Worm (Caenorhabditis elegans): ENCODE data around the gene dcar-1.
"Not testable (repeated sequence)": the region's sequence is repeated elsewhere in the genome, so short reads cannot be mapped to it uniquely, and the experiment has no call there.

Gene dcar-1

DNA sequence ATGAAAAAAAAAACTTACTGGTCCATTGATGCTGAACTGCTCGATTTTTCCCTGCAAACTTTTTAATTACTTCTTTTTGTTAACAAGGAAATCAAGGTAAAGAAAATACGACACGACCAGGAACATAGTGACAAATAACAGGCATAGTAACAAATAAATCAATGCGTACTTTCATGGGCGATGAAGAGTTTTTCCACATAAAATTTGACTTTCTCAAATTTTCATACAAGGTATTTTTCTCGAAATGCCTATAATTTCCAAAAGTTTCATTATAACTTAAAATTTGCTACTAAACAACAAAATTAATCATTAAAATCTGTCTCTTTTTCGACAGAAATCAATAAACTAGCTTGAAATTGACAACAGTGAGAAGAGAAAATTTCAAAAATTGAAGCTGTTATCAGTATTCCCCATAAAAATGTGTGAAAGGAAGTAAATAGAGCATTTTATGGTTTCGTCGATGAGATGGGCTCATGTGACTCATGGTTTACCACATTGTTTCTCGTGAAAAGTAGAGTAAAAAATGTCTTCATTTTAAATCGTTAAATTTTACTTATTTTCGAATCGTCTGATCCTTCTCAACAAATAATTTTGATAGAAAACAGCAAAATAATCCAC is 13.3 kb upstream of the dcar-1 start, which contains the start of gene fbxa-156:
TSS of gene fbxa-156 (minus strand) at position 51 of the 618 bp plus-strand sequence.
- no peak for TF ChIP-seq drap-1 (GFP tag; optimal IDR thresholded peaks at IDR 0.05)

DNA sequence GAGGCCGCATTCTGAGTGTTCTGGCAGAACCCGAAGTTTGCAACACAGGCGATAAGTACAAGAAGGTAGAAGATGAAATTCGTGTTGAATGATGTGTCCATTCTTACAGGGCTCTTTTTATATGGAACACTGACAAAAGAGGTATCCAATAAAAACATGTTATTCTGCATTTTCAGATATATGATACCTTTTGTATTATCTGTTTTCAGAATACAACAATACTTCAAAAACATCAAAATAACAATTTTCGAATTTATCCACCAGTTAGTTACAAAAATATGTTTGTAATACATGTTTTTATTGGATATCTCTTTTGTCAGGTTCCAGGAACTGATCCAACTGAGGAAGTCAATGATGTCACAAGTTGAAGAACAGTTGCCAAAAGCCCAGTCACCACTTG is 12.5 kb upstream of the dcar-1 start, which contains the start of gene C06H5.13:
TSS of gene C06H5.13 (minus strand) at position 101 of the 400 bp plus-strand sequence.
- TF ChIP-seq hlh-1 (tag; optimal IDR thresholded peaks at IDR 0.05); mls-2 (tag; optimal IDR thresholded peaks at IDR 0.05); drap-1 (GFP tag; optimal IDR thresholded peaks at IDR 0.05): not testable (repeated sequence)

DNA sequence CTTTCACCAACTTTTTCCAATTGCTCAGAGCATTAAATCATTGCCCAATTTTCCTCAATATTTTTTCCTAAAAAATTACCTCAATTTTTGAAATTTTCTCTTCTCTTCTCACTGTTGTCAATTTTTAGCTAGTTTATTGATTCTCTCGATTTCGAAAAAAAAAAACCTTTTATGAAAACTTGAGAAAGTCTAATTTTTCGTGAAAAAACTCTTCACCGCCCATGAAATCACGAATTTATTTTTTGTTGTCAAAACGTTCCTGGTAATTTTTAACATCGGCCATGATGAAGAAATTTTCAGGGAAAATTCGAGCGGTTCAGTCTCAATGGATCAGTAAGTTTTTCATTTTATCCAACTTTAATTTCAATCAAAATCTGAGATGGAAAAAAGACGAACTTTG is 10.6 kb upstream of the dcar-1 start, which contains the start of gene fbxa-157:
TSS of gene fbxa-157 (plus strand) at position 301 of the 400 bp plus-strand sequence.
- TF ChIP-seq ceh-43 (GFP tag; optimal IDR thresholded peaks at IDR 0.05) = no peak

DNA sequence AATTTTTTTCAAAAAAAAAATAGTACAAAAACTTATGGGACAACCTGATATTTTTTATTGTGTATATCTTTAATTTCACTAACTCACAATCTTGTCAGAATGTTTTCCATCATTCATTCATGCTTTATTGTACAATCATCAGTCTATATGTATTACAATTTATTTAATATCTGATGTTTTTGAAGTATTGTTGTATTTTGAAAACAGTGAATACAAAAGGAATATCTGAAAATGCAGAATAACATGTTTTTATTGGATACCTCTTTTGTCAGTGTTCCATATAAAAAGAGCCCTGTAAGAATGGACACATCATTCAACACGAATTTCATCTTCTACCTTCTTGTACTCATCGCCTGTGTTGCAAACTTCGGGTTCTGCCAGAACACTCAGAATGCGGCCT is 6.3 kb upstream of the dcar-1 start, which contains the start of gene C06H5.14:
TSS of gene C06H5.14 (plus strand) at position 301 of the 400 bp plus-strand sequence.
- TF ChIP-seq unc-120 (tag; optimal IDR thresholded peaks at IDR 0.05; ENCODE audit: poor library complexity, severe bottlenecking); unc-62 (GFP tag; optimal IDR thresholded peaks at IDR 0.05); lsy-2 (tag; optimal IDR thresholded peaks at IDR 0.05): not testable (repeated sequence)

DNA sequence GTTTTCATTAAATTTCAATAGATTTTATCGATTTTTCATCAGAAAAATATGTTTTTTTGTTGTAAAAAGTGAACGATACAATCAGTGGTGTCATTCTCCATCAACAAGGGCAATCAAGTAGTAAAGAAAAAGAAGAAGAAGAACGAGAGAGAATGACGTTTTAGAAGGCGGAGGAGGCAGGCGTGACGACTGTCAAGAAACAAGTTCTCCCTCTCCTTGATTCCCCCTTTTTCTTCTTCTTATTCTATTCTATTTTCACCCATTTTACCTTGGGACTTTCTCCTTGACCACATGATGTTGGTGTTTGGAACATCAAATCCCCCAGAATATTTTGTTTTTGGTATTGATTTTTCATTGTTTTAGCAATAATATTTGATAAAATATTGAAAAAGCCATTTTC is 4.4 kb upstream of the dcar-1 start:
- TF ChIP-seq unc-120 (tag; optimal IDR thresholded peaks at IDR 0.05; ENCODE audit: poor library complexity, severe bottlenecking) = no peak
- TF ChIP-seq bed-3 (GFP tag; optimal IDR thresholded peaks at IDR 0.05) = no peak
- no peak for TF ChIP-seq unc-39 (tag; optimal IDR thresholded peaks at IDR 0.05)
- TF ChIP-seq ceh-39 (tag; optimal IDR thresholded peaks at IDR 0.05) = no peak
- no peak for TF ChIP-seq tbx-8 (GFP tag; optimal IDR thresholded peaks at IDR 0.05)
- TF ChIP-seq elt-1 (tag; optimal IDR thresholded peaks at IDR 0.05; ENCODE audit: borderline replicate concordance, insufficient read depth) = no peak
- TF ChIP-seq mls-2 (tag; optimal IDR thresholded peaks at IDR 0.05) = no peak
- no peak for TF ChIP-seq nhr-12 (tag; optimal IDR thresholded peaks at IDR 0.05)
- TF ChIP-seq ceh-83 (GFP tag; optimal IDR thresholded peaks at IDR 0.05) = no peak

DNA sequence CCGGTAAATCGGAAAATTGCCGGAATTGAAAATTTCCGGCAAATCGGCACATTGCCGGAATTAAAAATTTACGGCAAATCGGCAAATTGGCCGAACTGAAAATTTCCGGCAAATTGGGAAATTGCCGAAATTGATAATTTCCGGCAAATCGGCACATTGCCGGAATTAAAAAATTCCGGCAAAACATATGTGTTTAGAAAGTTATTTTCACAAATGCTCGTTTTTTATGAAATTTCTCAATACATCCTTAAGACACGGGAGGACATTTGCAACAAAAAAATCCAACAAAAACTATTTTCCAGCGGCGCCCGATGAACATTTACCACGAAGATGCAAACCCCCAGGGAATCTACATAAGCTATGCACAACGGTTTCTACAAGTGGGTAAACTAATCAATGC is 8.6 kb downstream of the dcar-1 start, which contains the start of gene C06H5.8:
TSS of gene C06H5.8 (plus strand) at position 301 of the 400 bp plus-strand sequence.
- no peak for TF ChIP-seq nhr-28 (tag; optimal IDR thresholded peaks at IDR 0.05)
- peak; percentile 14 for TF ChIP-seq drap-1 (GFP tag; optimal IDR thresholded peaks at IDR 0.05)

DNA sequence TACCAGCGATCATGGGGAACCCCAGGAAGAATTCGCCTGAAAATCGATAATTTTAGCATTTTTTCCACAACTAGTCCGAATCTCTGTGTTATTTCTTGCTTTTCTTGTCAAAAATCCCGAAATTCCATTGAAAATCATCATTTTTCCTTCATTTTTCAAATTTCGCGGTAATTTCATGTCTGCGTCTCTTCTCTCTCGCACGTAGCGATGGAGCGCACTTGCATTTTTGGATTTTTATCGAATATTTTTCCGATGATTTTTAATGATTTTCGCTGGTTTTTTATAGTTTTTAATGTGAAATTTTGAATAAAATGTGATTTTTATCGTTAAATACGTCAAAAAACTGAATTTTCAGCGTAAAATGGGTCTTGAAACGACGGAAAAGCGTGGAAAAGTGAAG is 11.3 kb downstream of the dcar-1 start, which contains the start of gene E01B7.2:
TSS of gene E01B7.2 (plus strand) at position 350 of the 400 bp plus-strand sequence.
- TF ChIP-seq mab-5 (tag; optimal IDR thresholded peaks at IDR 0.05) (no peak), unc-120 (tag; optimal IDR thresholded peaks at IDR 0.05; ENCODE audit: poor library complexity, severe bottlenecking) (no peak), mep-1 (tag; optimal IDR thresholded peaks at IDR 0.05) (peak; percentile 43), ces-1 (GFP tag; optimal IDR thresholded peaks at IDR 0.05) (peak; percentile 51), lsy-2 (tag; optimal IDR thresholded peaks at IDR 0.05) (peak; percentile 63), bed-3 (GFP tag; optimal IDR thresholded peaks at IDR 0.05) (no peak), ceh-83 (GFP tag; optimal IDR thresholded peaks at IDR 0.05) (no peak), drap-1 (GFP tag; optimal IDR thresholded peaks at IDR 0.05) (no peak), snpc-4 (tag; optimal IDR thresholded peaks at IDR 0.05) (no peak), cnd-1 (tag; optimal IDR thresholded peaks at IDR 0.05) (no peak), nhr-28 (tag; optimal IDR thresholded peaks at IDR 0.05) (no peak), blmp-1 (tag; optimal IDR thresholded peaks at IDR 0.05) (no peak), hlh-1 (tag; optimal IDR thresholded peaks at IDR 0.05) (peak; percentile 5), ceh-39 (tag; optimal IDR thresholded peaks at IDR 0.05) (peak; percentile 86), nhr-237 (tag; optimal IDR thresholded peaks at IDR 0.05) (peak; percentile 37), ztf-11 (tag; optimal IDR thresholded peaks at IDR 0.05) (no peak), mls-2 (tag; optimal IDR thresholded peaks at IDR 0.05) (no peak), pha-4 (tag; optimal IDR thresholded peaks at IDR 0.05) (peak; percentile 57), sem-2 (GFP tag; optimal IDR thresholded peaks at IDR 0.05) (no peak), lin-13 (tag; optimal IDR thresholded peaks at IDR 0.05) (peak; percentile 72), sptf-1 (tag; optimal IDR thresholded peaks at IDR 0.05) (peak; percentile 10), nhr-76 (tag; optimal IDR thresholded peaks at IDR 0.05) (no peak), ham-2 (GFP tag; optimal IDR thresholded peaks at IDR 0.05) (no peak), zip-8 (tag; optimal IDR thresholded peaks at IDR 0.05) (no peak), elt-3 (tag; optimal IDR thresholded peaks at IDR 0.05) (no peak)

Measured in whole organism, mixed stage, embryonic.